Fruit fly (Drosophila melanogaster): ENCODE results near the gene Tdrd3.

Gene Tdrd3

DNA sequence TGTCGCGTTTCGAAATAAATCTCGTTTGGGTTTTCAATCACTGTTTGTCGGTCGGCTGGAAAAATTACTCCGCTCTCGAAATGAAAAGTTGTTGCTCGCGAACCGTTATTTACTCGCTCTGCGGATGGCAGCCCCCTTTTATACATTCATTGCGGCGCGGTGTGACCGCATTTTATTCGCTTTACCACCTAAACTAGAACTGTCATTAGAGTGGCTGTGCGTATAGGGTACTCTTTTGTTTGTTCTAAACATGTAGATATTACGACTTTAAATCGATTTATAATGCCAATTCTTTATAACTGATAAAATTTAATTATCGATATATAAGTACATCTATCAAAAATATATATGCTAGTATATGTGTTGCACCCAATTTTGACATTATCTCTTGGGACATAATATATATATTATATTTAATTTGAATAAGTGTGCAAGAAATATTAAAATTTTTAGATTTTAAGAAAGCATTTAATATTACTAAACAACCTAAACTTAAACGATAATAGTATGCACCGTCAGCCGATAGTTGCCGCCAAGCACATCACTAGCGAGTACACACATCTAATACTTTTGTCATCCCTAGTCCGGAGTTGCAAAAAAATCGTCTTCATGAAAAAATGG lies at the start of gene Tdrd3, which contains the start of gene bmm (continued):
- peak; percentile 64 for TF ChIP-seq Ptx1 (GFP tag; IDR thresholded peaks at IDR 0.05)
- peak; percentile 78 for TF ChIP-seq CG14860 (GFP tag; IDR thresholded peaks at IDR 0.05; ENCODE audit: partially characterized antibody)
- TF ChIP-seq caup (GFP tag; optimal IDR thresholded peaks at IDR 0.05; ENCODE audit: severe bottlenecking) = peak; percentile 45
- TF ChIP-seq bab2 (GFP tag; optimal IDR thresholded peaks at IDR 0.05) = peak; percentile 65
- peak; percentile 64 for TF ChIP-seq Six4 (GFP tag; optimal IDR thresholded peaks at IDR 0.05)
- TF ChIP-seq Awh (GFP tag; IDR thresholded peaks at IDR 0.05) = peak; percentile 31; the same call in 1 of the 2 replicates
- no peak for TF ChIP-seq Tbp (GFP tag; optimal IDR thresholded peaks at IDR 0.05)
- TF ChIP-seq CG4360 (GFP tag; IDR thresholded peaks at IDR 0.05) = no peak
- no peak for TF ChIP-seq peb (GFP tag; IDR thresholded peaks at IDR 0.05)
- TF ChIP-seq E2f2 (GFP tag; IDR thresholded peaks at IDR 0.05) = peak; percentile 36; the same call in 1 of the 2 replicates
- no peak for TF ChIP-seq CG11398 (GFP tag; optimal IDR thresholded peaks at IDR 0.05)
- no peak for TF ChIP-seq lov (optimal IDR thresholded peaks at IDR 0.05)
- TF ChIP-seq lov (GFP tag; IDR thresholded peaks at IDR 0.05) = no peak
- peak; percentile 62 for TF ChIP-seq CG7786 (GFP tag; optimal IDR thresholded peaks at IDR 0.05)
- peak; percentile 39 for TF ChIP-seq Myb (GFP tag; optimal IDR thresholded peaks at IDR 0.05)
- TF ChIP-seq Nf-YA (GFP tag; IDR thresholded peaks at IDR 0.05) = no peak
- no peak for TF ChIP-seq CG16863 (GFP tag; optimal IDR thresholded peaks at IDR 0.05)
- TF ChIP-seq CG9727 (GFP tag; optimal IDR thresholded peaks at IDR 0.05) = peak; percentile 84
- TF ChIP-seq CG4820 (GFP tag; optimal IDR thresholded peaks at IDR 0.05) = peak; percentile 74
- peak; percentile 88 for TF ChIP-seq CG13894 (tag; optimal IDR thresholded peaks at IDR 0.05)
- peak; percentile 64; the same call in 1 of the 4 replicates for TF ChIP-seq chinmo (GFP tag; IDR thresholded peaks at IDR 0.05; ENCODE audit: partially characterized antibody)
- TF ChIP-seq run (tag; optimal IDR thresholded peaks at IDR 0.05) = peak; percentile 10
- no peak for TF ChIP-seq CG7987 (GFP tag; optimal IDR thresholded peaks at IDR 0.05)
- no peak for TF ChIP-seq da (GFP tag; optimal IDR thresholded peaks at IDR 0.05)
- TF ChIP-seq CG14965 (GFP tag; optimal IDR thresholded peaks at IDR 0.05; ENCODE audit: borderline replicate concordance) = no peak
- peak; percentile 74 for TF ChIP-seq Fer1 (GFP tag; optimal IDR thresholded peaks at IDR 0.05)
- TF ChIP-seq unpg (GFP tag; optimal IDR thresholded peaks at IDR 0.05) = peak; percentile 80
- peak; percentile 83 for TF ChIP-seq sens (GFP tag)
- TF ChIP-seq HHEX (GFP tag; optimal IDR thresholded peaks at IDR 0.05) = peak; percentile 61
- peak; percentile 64 for TF ChIP-seq croc (GFP tag; conservative IDR thresholded peaks at IDR 0.05)
- peak; percentile 74 for TF ChIP-seq Antp (GFP tag; optimal IDR thresholded peaks at IDR 0.05)
- TF ChIP-seq Max (GFP tag; optimal IDR thresholded peaks at IDR 0.05) = peak; percentile 39
- peak; percentile 49 for TF ChIP-seq CG34376 (GFP tag; optimal IDR thresholded peaks at IDR 0.05)
- TF ChIP-seq CG9876 (GFP tag; optimal IDR thresholded peaks at IDR 0.05) = peak; percentile 36
- TF ChIP-seq CG10959 (GFP tag; IDR thresholded peaks at IDR 0.05) = no peak; the same call in 1 of the 2 replicates
- peak; percentile 56 for TF ChIP-seq sd (tag; optimal IDR thresholded peaks at IDR 0.05)
- no peak for TF ChIP-seq usp (GFP tag; optimal IDR thresholded peaks at IDR 0.05)
- peak; percentile 50; the same call in 1 of the 2 replicates for TF ChIP-seq CG4730 (GFP tag; IDR thresholded peaks at IDR 0.05)
- peak; percentile 24 for TF ChIP-seq CG4854 (GFP tag; optimal IDR thresholded peaks at IDR 0.05)
- TF ChIP-seq CG8478 (optimal IDR thresholded peaks at IDR 0.05) = no peak
- peak; percentile 74 for TF ChIP-seq CG10431 (GFP tag; optimal IDR thresholded peaks at IDR 0.05)
- TF ChIP-seq Sry-δ (GFP tag; optimal IDR thresholded peaks at IDR 0.05) = peak; percentile 94
- no peak for TF ChIP-seq CG1832 (GFP tag; optimal IDR thresholded peaks at IDR 0.05)
- TF ChIP-seq nau (GFP tag; optimal IDR thresholded peaks at IDR 0.05) = no peak
- peak; percentile 42 for TF ChIP-seq pnt (GFP tag; optimal IDR thresholded peaks at IDR 0.05)
- peak; percentile 92 for TF ChIP-seq CG16813 (GFP tag; IDR thresholded peaks at IDR 0.05; ENCODE audit: partially characterized antibody)
- TF ChIP-seq Taf1 (GFP tag; IDR thresholded peaks at IDR 0.05) = peak; percentile 55; the same call in 1 of the 2 replicates
- 0 out of 3 replicates have a peak, but pooled peaks have one; percentile 12 for TF ChIP-seq CG11695 (GFP tag; IDR thresholded peaks at IDR 0.05)
- TF ChIP-seq NFAT (GFP tag; IDR thresholded peaks at IDR 0.05) = peak; percentile 89
- peak; percentile 87 for TF ChIP-seq CG17829 (tag; optimal IDR thresholded peaks at IDR 0.05)
